Worm (Caenorhabditis elegans): ENCODE data around the gene C32B5.13.

- TF ChIP-seq ztf-4 (tag; optimal IDR thresholded peaks at IDR 0.05) (no peak), fkh-4 (tag; optimal IDR thresholded peaks at IDR 0.05; ENCODE audit: borderline replicate concordance) (no peak)
These were observed 18.1 kb downstream of the C32B5.13 start, which contains the start of gene clec-43 for ce11 chrII:943773-944172.

Data from whole organism, L1 larva.